Worm (Caenorhabditis elegans) whole organism, midembryonic: ENCODE data around the gene nhx-6.
"Not testable (repeated sequence)": the region's sequence is repeated elsewhere in the genome, so short reads cannot be mapped to it uniquely, and the experiment has no call there.

Experiments used
- T22C8.4 ChIP-seq: fragments of 200-800 bp; sonication (Bioruptor generic); IDR thresholded peaks from 2 replicates; pipeline ENCODE4 v1.3.6; 2022; ENCODE audit warnings: missing genetic modification characterization, missing compliant biosample characterization
- cog-1 ChIP-seq: sonication (generic microtip); optimal IDR thresholded peaks from 2 replicates; lab custom pipeline; 2016; ENCODE audit warnings: missing genetic modification characterization, missing compliant biosample characterization
- flt-1 ChIP-seq: fragments of 200-800 bp; sonication (Bioruptor generic); IDR thresholded peaks from 2 replicates; pipeline ENCODE4 v1.3.6; 2022; ENCODE audit warnings: missing genetic modification characterization, missing compliant biosample characterization
- klf-2 ChIP-seq: fragments of 200-800 bp; sonication (Bioruptor generic); conservative IDR thresholded peaks from 2 replicates; pipeline ENCODE4 v1.3.6; 2022; ENCODE audit warnings: missing genetic modification reagents, missing genetic modification characterization, missing compliant biosample characterization
- med-1 ChIP-seq: sonication (generic microtip); optimal IDR thresholded peaks from 2 replicates; lab custom pipeline; 2017; ENCODE audit warnings: missing genetic modification characterization, mild to moderate bottlenecking, missing compliant biosample characterization, antibody characterized with exemption, missing genetic modification reagents; ENCODE audit not compliant: insufficient read depth
- ref-1 ChIP-seq: fragments of 200-800 bp; sonication (Bioruptor generic); conservative IDR thresholded peaks from 2 replicates; pipeline ENCODE4 v1.3.6; 2022; ENCODE audit warnings: missing genetic modification reagents, missing genetic modification characterization, missing compliant biosample characterization
- tab-1 ChIP-seq: fragments of 200-800 bp; sonication (Bioruptor generic); IDR thresholded peaks from 2 replicates; pipeline ENCODE4 v1.3.6; 2022; ENCODE audit warnings: missing genetic modification characterization, missing compliant biosample characterization
- ztf-23 ChIP-seq: fragments of 200-800 bp; sonication (Bioruptor generic); IDR thresholded peaks from 2 replicates; pipeline ENCODE4 v1.3.6; 2022; ENCODE audit warnings: missing genetic modification reagents, missing genetic modification characterization, missing compliant biosample characterization
- ztf-29 ChIP-seq: fragments of 200-800 bp; sonication (Bioruptor generic); IDR thresholded peaks from 2 replicates; pipeline ENCODE4 v1.3.6; 2022; ENCODE audit warnings: missing genetic modification reagents, missing genetic modification characterization, missing compliant biosample characterization

The nhx-6 gene

DNA sequence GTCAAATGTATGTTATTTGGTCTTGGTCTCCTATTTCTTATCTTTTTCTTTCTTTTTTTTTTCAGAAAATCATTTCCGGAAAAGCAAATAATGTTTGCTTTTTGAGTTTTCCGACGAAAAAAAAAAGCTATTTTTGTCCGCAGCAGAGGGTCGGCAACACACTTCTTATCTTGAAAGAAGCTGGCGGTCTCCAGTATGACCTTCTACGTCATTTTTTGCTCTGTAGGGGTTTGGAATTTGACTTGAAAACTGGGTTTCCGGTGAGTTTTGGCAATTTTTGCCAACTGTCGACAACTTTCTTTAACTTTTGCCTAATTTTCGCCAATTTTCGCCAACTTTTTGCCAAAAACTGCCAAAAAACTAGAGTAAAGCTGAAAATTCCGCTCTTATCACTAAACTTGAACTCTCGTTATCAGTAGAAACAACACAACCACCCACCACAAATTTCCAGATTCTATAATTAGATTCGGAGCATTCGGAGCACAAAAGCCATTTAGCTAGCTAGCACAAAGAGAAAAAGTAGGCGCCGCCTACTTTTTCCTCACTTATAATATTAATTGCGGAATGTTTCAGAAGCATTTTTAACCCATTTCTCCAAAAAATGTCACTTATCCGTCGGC, at the start of gene nhx-6:
TSS of gene nhx-6 (plus strand) at position 570 of the 620 bp plus-strand sequence.
- TF ChIP-seq cog-1 (tag; lab: Kevin White, UChicago) = no peak
- no peak for TF ChIP-seq ref-1 (GFP tag; lab: Robert Waterston, UW)
- TF ChIP-seq klf-2 (GFP tag; lab: Robert Waterston, UW) = no peak
- TF ChIP-seq tab-1 (GFP tag; lab: Robert Waterston, UW) = no peak
- TF ChIP-seq flt-1 = no peak
- no peak for TF ChIP-seq T22C8.4 (GFP tag; lab: Robert Waterston, UW)
- no peak for TF ChIP-seq ztf-29
- no peak for TF ChIP-seq ztf-23 (GFP tag; lab: Robert Waterston, UW)
- no peak for TF ChIP-seq med-1 (GFP tag; lab: Kevin White, UChicago)

DNA sequence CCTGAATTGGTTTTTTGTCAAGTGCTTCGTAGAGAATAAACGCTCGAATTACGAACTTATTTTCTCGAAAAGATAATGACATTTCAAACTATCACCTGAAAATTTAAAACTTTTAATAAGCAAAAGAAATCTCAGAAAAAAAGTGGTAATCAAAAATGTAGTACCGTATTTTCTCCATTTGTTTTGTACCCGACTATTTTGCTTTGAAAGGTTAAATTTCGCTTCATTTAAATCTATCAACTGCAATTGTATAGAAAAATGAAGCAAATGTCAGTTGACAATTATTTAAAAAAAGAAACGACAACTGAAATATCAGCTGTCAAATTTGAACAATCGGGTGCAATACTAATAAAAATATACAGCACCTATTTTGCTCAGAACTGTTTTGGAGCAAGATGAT, 49.4 kb upstream of the nhx-6 start, which contains the start of gene fbxa-158:
TSS of gene fbxa-158 (minus strand) at position 101 of the 400 bp plus-strand sequence.
- TF ChIP-seq T22C8.4 (GFP tag; lab: Robert Waterston, UW) (no peak), tab-1 (GFP tag; lab: Robert Waterston, UW) (no peak), klf-2 (GFP tag; lab: Robert Waterston, UW) (no peak), ztf-29 (no peak), ztf-23 (GFP tag; lab: Robert Waterston, UW) (no peak), flt-1 (no peak), ref-1 (GFP tag; lab: Robert Waterston, UW) (no peak), med-1 (GFP tag; lab: Kevin White, UChicago) (no peak), cog-1 (tag; lab: Kevin White, UChicago) (no peak)

DNA sequence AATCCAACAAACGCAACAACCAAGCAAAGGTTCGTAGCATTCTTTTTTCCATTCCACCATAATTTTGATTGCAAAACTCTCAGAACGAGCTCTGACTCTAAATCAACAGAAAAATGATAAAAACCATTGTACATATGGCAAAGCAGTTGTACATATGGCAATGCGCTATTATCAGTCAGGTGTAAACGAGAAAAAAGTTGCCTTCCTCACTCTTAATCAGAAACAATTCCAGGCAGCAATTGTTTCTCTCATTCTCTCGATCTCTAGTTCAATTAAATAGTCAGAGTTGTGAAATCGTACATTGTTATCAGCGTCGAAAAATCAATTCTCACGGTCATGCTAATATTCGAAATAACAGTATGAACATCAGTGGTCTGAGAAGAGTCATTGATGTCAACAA, 48.8 kb upstream of the nhx-6 start:
- TF ChIP-seq ref-1 (GFP tag; lab: Robert Waterston, UW) = no peak
- TF ChIP-seq T22C8.4 (GFP tag; lab: Robert Waterston, UW) = no peak
- no peak for TF ChIP-seq ztf-29
- TF ChIP-seq flt-1 = no peak
- no peak for TF ChIP-seq cog-1 (tag; lab: Kevin White, UChicago)
- no peak for TF ChIP-seq ztf-23 (GFP tag; lab: Robert Waterston, UW)
- TF ChIP-seq klf-2 (GFP tag; lab: Robert Waterston, UW) = no peak
- no peak for TF ChIP-seq med-1 (GFP tag; lab: Kevin White, UChicago)
- TF ChIP-seq tab-1 (GFP tag; lab: Robert Waterston, UW) = no peak

DNA sequence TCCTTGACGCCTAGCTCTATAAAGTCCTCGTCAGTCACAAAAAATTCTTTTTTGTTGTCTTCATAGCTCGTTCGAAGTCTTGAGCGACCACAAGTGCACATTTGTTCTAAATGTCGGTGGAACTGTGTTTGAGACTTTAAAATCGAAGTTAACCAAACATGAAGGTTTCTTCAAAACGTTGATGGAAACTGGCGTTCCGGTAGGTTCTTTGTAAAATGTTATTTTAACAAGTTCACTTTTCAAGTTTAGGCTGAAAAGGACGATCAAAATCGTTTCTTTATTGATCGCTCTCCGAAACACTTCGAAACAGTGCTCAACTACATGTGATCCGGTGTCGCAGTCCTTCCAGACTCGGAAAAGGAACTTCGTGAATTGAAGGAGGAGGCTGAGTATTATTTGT, 46.1 kb upstream of the nhx-6 start, which contains the start of gene fbxa-160:
TSS of gene fbxa-160 (minus strand) at position 101 of the 400 bp plus-strand sequence.
- TF ChIP-seq med-1 (GFP tag; lab: Kevin White, UChicago) (no peak), cog-1 (tag; lab: Kevin White, UChicago) (no peak), ztf-29 (no peak), ztf-23 (GFP tag; lab: Robert Waterston, UW) (no peak), flt-1 (no peak), ref-1 (GFP tag; lab: Robert Waterston, UW) (no peak), klf-2 (GFP tag; lab: Robert Waterston, UW) (no peak), T22C8.4 (GFP tag; lab: Robert Waterston, UW) (no peak), tab-1 (GFP tag; lab: Robert Waterston, UW) (no peak)

DNA sequence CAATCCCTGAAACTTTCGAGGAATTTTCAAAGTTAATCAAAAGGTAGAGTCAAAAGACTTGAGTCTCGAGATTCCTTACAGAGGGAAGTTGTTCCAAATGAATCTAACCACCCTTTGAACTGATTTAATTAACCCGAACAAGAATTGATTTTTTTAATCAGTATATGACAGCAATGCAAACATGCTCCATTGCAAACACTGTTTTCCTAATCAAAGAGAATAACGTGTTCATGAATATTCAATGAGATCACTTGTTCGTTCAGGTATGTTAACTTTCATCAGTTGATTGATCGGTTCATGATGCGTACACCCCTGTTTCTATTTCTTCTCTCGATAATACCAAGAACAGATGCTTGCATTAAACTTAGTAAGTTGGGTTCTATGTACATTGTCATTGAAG, 45.0 kb upstream of the nhx-6 start, which contains the start of gene C08E3.14:
TSS of gene C08E3.14 (plus strand) at position 301 of the 400 bp plus-strand sequence.
- no peak for TF ChIP-seq flt-1
- TF ChIP-seq ztf-23 (GFP tag; lab: Robert Waterston, UW) = no peak
- no peak for TF ChIP-seq klf-2 (GFP tag; lab: Robert Waterston, UW)
- TF ChIP-seq ref-1 (GFP tag; lab: Robert Waterston, UW) = no peak
- no peak for TF ChIP-seq ztf-29
- no peak for TF ChIP-seq T22C8.4 (GFP tag; lab: Robert Waterston, UW)
- no peak for TF ChIP-seq tab-1 (GFP tag; lab: Robert Waterston, UW)
- no peak for TF ChIP-seq cog-1 (tag; lab: Kevin White, UChicago)
- TF ChIP-seq med-1 (GFP tag; lab: Kevin White, UChicago) = no peak

DNA sequence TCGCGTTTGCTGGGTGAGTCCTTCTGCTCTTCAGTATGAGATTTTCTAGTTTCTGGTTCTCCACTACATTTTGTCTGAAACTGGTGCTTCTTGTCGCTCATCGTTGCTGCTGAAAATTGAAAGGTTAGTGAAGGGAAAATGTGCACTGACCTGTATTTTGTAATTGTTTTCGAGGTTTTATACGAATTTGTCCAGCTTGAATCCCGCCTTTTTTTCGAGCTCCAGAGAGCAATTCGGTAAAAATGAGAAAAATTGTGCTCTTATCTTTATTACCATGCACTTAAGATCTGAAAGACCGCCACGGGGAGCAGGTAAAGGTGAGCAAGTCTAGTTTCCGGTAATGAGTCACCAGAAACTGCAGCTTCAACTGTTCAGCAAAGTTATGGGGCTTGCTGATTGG, 42.8 kb upstream of the nhx-6 start, which contains the start of gene C08E3.15:
TSS of gene C08E3.15 (minus strand) at position 101 of the 400 bp plus-strand sequence.
- not testable (repeated sequence) for TF ChIP-seq klf-2 (GFP tag; lab: Robert Waterston, UW); ztf-23 (GFP tag; lab: Robert Waterston, UW); cog-1 (tag; lab: Kevin White, UChicago)

DNA sequence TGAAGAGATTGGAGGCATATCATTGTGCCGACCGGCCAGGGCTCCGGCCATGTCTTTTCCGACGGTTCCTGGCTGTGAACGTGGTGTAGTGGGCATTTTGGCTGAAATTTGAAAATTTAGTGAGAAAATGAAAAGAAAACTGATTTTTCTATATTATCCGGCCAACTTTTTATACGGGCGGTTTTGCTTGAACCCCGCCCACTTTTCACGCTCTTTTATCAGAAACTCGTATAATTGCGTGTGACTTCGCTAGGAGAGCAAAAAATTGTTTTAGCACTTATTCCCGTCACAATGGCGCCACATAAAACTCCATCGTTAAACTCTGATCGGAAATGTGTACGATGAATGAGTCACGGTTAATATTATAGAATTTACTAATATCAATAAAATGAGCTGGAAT, 38.4 kb upstream of the nhx-6 start, which contains the start of gene C08E3.13:
TSS of gene C08E3.13 (minus strand) at position 101 of the 400 bp plus-strand sequence.
- not testable (repeated sequence) for TF ChIP-seq ref-1, klf-2, tab-1 (GFP tag; lab: Robert Waterston, UW)

DNA sequence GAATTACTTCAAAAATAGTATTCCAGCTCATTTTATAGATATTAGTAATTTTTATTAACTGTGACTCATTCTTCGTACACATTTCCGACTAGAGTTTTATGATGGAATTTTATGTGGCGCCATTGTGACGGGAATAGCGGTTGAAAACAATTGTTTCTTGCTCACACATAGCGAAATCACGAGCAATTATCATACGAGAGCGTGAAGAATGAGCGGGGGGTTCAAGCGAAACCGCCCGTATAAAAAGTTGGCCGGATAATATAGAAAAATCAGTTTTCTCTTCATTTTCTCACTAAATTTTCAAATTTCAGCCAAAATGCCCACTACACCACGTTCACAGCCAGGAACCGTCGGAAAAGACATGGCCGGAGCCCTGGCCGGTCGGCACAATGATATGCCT, 37.1 kb upstream of the nhx-6 start, which contains the start of gene C08E3.1:
TSS of gene C08E3.1 (plus strand) at position 301 of the 400 bp plus-strand sequence.
- TF ChIP-seq med-1 (GFP tag; lab: Kevin White, UChicago); ref-1 (GFP tag; lab: Robert Waterston, UW); klf-2 (GFP tag; lab: Robert Waterston, UW): not testable (repeated sequence)

DNA sequence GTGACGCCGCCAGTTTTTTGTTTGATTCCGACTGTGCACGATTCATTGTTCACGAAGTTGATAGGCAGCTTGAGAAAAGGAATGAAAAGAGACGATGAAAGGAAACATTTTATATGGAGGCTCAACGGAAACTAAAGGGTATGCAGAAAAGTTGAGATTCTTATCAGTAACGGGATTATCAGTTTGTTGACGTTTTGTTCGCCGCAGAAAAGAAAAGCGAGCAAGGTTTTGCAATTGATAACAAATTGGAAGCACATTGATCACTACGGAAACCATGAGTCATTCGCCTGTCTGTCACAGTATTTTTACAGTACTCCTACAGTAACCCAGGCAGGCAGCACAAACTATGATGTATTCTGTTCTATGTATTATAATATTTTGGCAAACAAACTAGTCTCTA, 34.7 kb upstream of the nhx-6 start:
- no peak for TF ChIP-seq T22C8.4 (GFP tag; lab: Robert Waterston, UW)
- no peak for TF ChIP-seq klf-2 (GFP tag; lab: Robert Waterston, UW)
- no peak for TF ChIP-seq med-1 (GFP tag; lab: Kevin White, UChicago)
- TF ChIP-seq flt-1 = no peak
- TF ChIP-seq ref-1 (GFP tag; lab: Robert Waterston, UW) = no peak
- TF ChIP-seq ztf-29 = no peak
- TF ChIP-seq tab-1 (GFP tag; lab: Robert Waterston, UW) = no peak
- TF ChIP-seq cog-1 (tag; lab: Kevin White, UChicago) = no peak
- no peak for TF ChIP-seq ztf-23 (GFP tag; lab: Robert Waterston, UW)
